Worm (Caenorhabditis elegans) whole organism, mixed stage, embryonic: Measurements from ENCODE around the gene F55C12.2.

Source experiments
- M03D4.4 ChIP-seq: sonication (generic microtip); optimal IDR thresholded peaks from 2 replicates; lab custom pipeline; 2017; ENCODE audit warnings: mild to moderate bottlenecking, missing genetic modification characterization, missing compliant biosample characterization
- ceh-39 ChIP-seq: fragments of 150-350 bp; optimal IDR thresholded peaks from 2 replicates; lab custom pipeline; 2014; ENCODE audit warnings: missing biosample characterization, missing genetic modification characterization
- ceh-83 ChIP-seq: fragments of 200-800 bp; sonication (Bioruptor generic); optimal IDR thresholded peaks from 2 replicates; lab custom pipeline; 2018; ENCODE audit warnings: mild to moderate bottlenecking, missing genetic modification characterization, missing compliant biosample characterization
- cnd-1 ChIP-seq: fragments of 200-800 bp; sonication (Bioruptor generic); optimal IDR thresholded peaks from 2 replicates; lab custom pipeline; 2018; ENCODE audit warnings: mild to moderate bottlenecking, missing genetic modification characterization, missing compliant biosample characterization
- drap-1 ChIP-seq: fragments of 200-800 bp; sonication (Bioruptor generic); optimal IDR thresholded peaks from 3 replicates; lab custom pipeline; 2018; ENCODE audit warnings: mild to moderate bottlenecking, missing genetic modification characterization, missing compliant biosample characterization
- lsy-2 ChIP-seq: fragments of 150-350 bp; optimal IDR thresholded peaks from 2 replicates; lab custom pipeline; 2014; ENCODE audit warnings: missing biosample characterization, missing genetic modification characterization
- mab-5 ChIP-seq: fragments of 150-350 bp; optimal IDR thresholded peaks from 2 replicates; lab custom pipeline; 2014; ENCODE audit warnings: missing biosample characterization, missing genetic modification characterization
- mep-1 ChIP-seq: fragments of 150-350 bp; optimal IDR thresholded peaks from 2 replicates; lab custom pipeline; 2017; ENCODE audit warnings: missing biosample characterization, missing genetic modification reagents, missing genetic modification characterization, inconsistent platforms
- mls-2 ChIP-seq: sonication (generic microtip); optimal IDR thresholded peaks from 2 replicates; lab custom pipeline; 2016; ENCODE audit warnings: mild to moderate bottlenecking, missing genetic modification characterization, moderate library complexity, missing compliant biosample characterization
- nhr-12 ChIP-seq: fragments of 150-350 bp; optimal IDR thresholded peaks from 2 replicates; lab custom pipeline; 2014; ENCODE audit warnings: missing biosample characterization, missing genetic modification characterization
- nhr-76 ChIP-seq: sonication (generic microtip); optimal IDR thresholded peaks from 2 replicates; lab custom pipeline; 2017; ENCODE audit warnings: missing biosample characterization, missing genetic modification characterization
- sem-2 ChIP-seq: fragments of 200-800 bp; sonication (Bioruptor generic); optimal IDR thresholded peaks from 2 replicates; lab custom pipeline; 2018; ENCODE audit warnings: mild to moderate bottlenecking, missing genetic modification characterization, missing compliant biosample characterization
- snpc-4 ChIP-seq: fragments of 150-350 bp; optimal IDR thresholded peaks from 2 replicates; lab custom pipeline; 2014; ENCODE audit warnings: missing biosample characterization, missing genetic modification characterization
- sptf-1 ChIP-seq: sonication (generic microtip); optimal IDR thresholded peaks from 2 replicates; lab custom pipeline; 2017; ENCODE audit warnings: mild to moderate bottlenecking, missing genetic modification characterization, moderate library complexity, missing compliant biosample characterization
- unc-120 ChIP-seq: sonication (generic microtip); optimal IDR thresholded peaks from 2 replicates; lab custom pipeline; 2017; ENCODE audit warnings: missing genetic modification characterization, missing compliant biosample characterization; ENCODE audit not compliant: poor library complexity, severe bottlenecking
- unc-62 ChIP-seq: fragments of 150-350 bp; optimal IDR thresholded peaks from 2 replicates; lab custom pipeline; 2014; ENCODE audit warnings: missing biosample characterization, missing genetic modification reagents, missing genetic modification characterization
- ztf-11 ChIP-seq: fragments of 150-350 bp; optimal IDR thresholded peaks from 2 replicates; lab custom pipeline; 2014; ENCODE audit warnings: missing biosample characterization, missing genetic modification characterization

Gene F55C12.2

DNA sequence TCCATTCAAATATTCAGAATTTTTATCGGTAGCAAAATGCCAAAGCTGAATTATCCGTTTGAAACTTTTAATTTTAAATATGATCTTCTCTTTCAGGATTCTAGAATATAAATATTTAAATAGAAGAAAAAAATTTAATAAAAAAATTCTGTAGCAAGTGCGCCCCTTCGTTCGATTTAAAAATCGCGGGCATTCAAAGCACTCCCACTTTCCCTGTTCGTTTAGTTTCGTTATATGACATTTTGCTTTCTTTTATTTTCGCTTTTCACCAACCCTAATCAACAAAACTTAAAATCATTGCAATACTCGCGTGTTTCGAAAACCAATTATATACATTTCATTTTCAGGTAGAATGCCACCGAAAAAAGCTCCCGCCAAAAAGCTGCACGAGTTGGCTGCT is 45.0 kb downstream of the F55C12.2 start, which contains the start of gene vrk-1:
TSS of gene vrk-1 (plus strand) at position 348 of the 400 bp plus-strand sequence.
- TF ChIP-seq ztf-11 (tag; lab: Kevin White, UChicago), result no peak
- no peak for TF ChIP-seq lsy-2
- no peak for TF ChIP-seq ceh-83 (GFP tag; lab: Kevin White, UChicago)
- TF ChIP-seq mep-1 (tag; lab: Kevin White, UChicago), result no peak
- TF ChIP-seq unc-120 (tag; lab: Kevin White, UChicago), result no peak
- TF ChIP-seq sptf-1 (tag; lab: Kevin White, UChicago), result no peak
- TF ChIP-seq ceh-39, result no peak
- no peak for TF ChIP-seq mls-2 (tag; lab: Kevin White, UChicago)
- TF ChIP-seq unc-62 (GFP tag; lab: Kevin White, UChicago), result no peak
- no peak for TF ChIP-seq cnd-1
- TF ChIP-seq mab-5 (tag; lab: Kevin White, UChicago), result no peak
- TF ChIP-seq nhr-76 (tag; lab: Kevin White, UChicago), result no peak
- TF ChIP-seq sem-2 (GFP tag; lab: Kevin White, UChicago), result no peak
- TF ChIP-seq M03D4.4 (tag; lab: Kevin White, UChicago), result no peak
- TF ChIP-seq drap-1 (GFP tag; lab: Kevin White, UChicago), result no peak
- TF ChIP-seq snpc-4 (tag; lab: Kevin White, UChicago), result no peak
- TF ChIP-seq nhr-12 (tag; lab: Kevin White, UChicago), result no peak
